Worm (Caenorhabditis elegans) whole organism, L2 larva: Measurements from ENCODE around the gene ugt-56.

Source experiments
- F13H6.1 ChIP-seq: sonication (generic microtip); optimal IDR thresholded peaks from 2 replicates; lab custom pipeline; 2016; ENCODE audit warnings: missing genetic modification characterization, missing compliant biosample characterization
- R02D3.7 ChIP-seq: fragments of 150-350 bp; optimal IDR thresholded peaks from 2 replicates; lab custom pipeline; 2014; ENCODE audit warnings: missing biosample characterization, missing genetic modification characterization
- Y55F3AM.14 ChIP-seq: fragments of 200-800 bp; sonication (Bioruptor generic); optimal IDR thresholded peaks from 2 replicates; lab custom pipeline; 2018; ENCODE audit warnings: mild to moderate bottlenecking, missing genetic modification characterization, missing compliant biosample characterization
- alr-1 ChIP-seq: fragments of 150-350 bp; optimal IDR thresholded peaks from 2 replicates; lab custom pipeline; 2014; ENCODE audit warnings: missing biosample characterization, missing genetic modification characterization
- aly-2 ChIP-seq: fragments of 150-350 bp; optimal IDR thresholded peaks from 2 replicates; lab custom pipeline; 2014; ENCODE audit warnings: missing biosample characterization, missing genetic modification characterization
- ama-1 ChIP-seq: fragments of 150-350 bp; optimal IDR thresholded peaks from 2 replicates; lab custom pipeline; 2018; ENCODE audit warnings: inconsistent platforms
- blmp-1 ChIP-seq: sonication (generic microtip); optimal IDR thresholded peaks from 2 replicates; lab custom pipeline; 2017; ENCODE audit warnings: missing genetic modification characterization, mild to moderate bottlenecking, missing compliant biosample characterization, antibody characterized with exemption, moderate library complexity; ENCODE audit not compliant: insufficient read depth
- dmd-4 ChIP-seq: sonication (generic microtip); optimal IDR thresholded peaks from 2 replicates; lab custom pipeline; 2017; ENCODE audit warnings: missing biosample characterization, missing genetic modification characterization
- egl-27 ChIP-seq: sonication (generic microtip); optimal IDR thresholded peaks from 3 replicates; lab custom pipeline; 2017; ENCODE audit warnings: missing biosample characterization, missing genetic modification reagents, missing genetic modification characterization
- elt-1 ChIP-seq: fragments of 150-350 bp; optimal IDR thresholded peaks from 2 replicates; lab custom pipeline; 2014; ENCODE audit warnings: missing biosample characterization, missing genetic modification characterization
- elt-3 ChIP-seq: sonication (generic microtip); optimal IDR thresholded peaks from 2 replicates; lab custom pipeline; 2017; ENCODE audit warnings: missing biosample characterization, missing genetic modification characterization
- fos-1 ChIP-seq: fragments of 150-350 bp; optimal IDR thresholded peaks from 2 replicates; lab custom pipeline; 2014; ENCODE audit warnings: missing biosample characterization, missing genetic modification characterization
- lin-13 ChIP-seq: fragments of 150-350 bp; optimal IDR thresholded peaks from 2 replicates; lab custom pipeline; 2014; ENCODE audit warnings: missing biosample characterization, missing genetic modification reagents, missing genetic modification characterization
- lin-39 ChIP-seq: fragments of 150-350 bp; optimal IDR thresholded peaks from 2 replicates; lab custom pipeline; 2014; ENCODE audit warnings: missing biosample characterization, missing genetic modification reagents, missing genetic modification characterization
- lsy-2 ChIP-seq, 2 experiments: fragments of 150-350 bp in 1 of 2; sonication (generic microtip) in 1 of 2; optimal IDR thresholded peaks; 2 replicates each; lab custom pipeline; 2014 to 2017; ENCODE audit warnings: missing biosample characterization in 2 of 2, missing genetic modification characterization in 2 of 2
- mab-5 ChIP-seq: fragments of 150-350 bp; optimal IDR thresholded peaks from 2 replicates; lab custom pipeline; 2014; ENCODE audit warnings: missing biosample characterization, missing genetic modification characterization
- mdl-1 ChIP-seq, 2 experiments: fragments of 150-350 bp in 1 of 2; sonication (generic microtip) in 1 of 2; optimal IDR thresholded peaks; 2 replicates each; lab custom pipeline; 2017; ENCODE audit warnings: missing biosample characterization in 2 of 2, missing genetic modification characterization in 2 of 2
- nhr-11 ChIP-seq: fragments of 150-350 bp; optimal IDR thresholded peaks from 2 replicates; lab custom pipeline; 2014; ENCODE audit warnings: missing biosample characterization, missing genetic modification characterization
- nhr-21 ChIP-seq: fragments of 150-350 bp; optimal IDR thresholded peaks from 2 replicates; lab custom pipeline; 2014; ENCODE audit warnings: missing biosample characterization, missing genetic modification characterization
- nhr-23 ChIP-seq: fragments of 150-350 bp; optimal IDR thresholded peaks from 2 replicates; lab custom pipeline; 2014; ENCODE audit warnings: missing biosample characterization, missing genetic modification reagents, missing genetic modification characterization
- nhr-237 ChIP-seq: fragments of 150-350 bp; optimal IDR thresholded peaks from 2 replicates; lab custom pipeline; 2014; ENCODE audit warnings: missing biosample characterization, missing genetic modification characterization
- nhr-25 ChIP-seq: fragments of 150-350 bp; sonication (generic microtip); optimal IDR thresholded peaks from 3 replicates; lab custom pipeline; 2014; ENCODE audit warnings: missing biosample characterization, missing genetic modification characterization
- nhr-6 ChIP-seq: fragments of 150-350 bp; optimal IDR thresholded peaks from 2 replicates; lab custom pipeline; 2014; ENCODE audit warnings: missing biosample characterization, missing genetic modification characterization
- nhr-77 ChIP-seq: fragments of 150-350 bp; optimal IDR thresholded peaks from 2 replicates; lab custom pipeline; 2014; ENCODE audit warnings: missing biosample characterization, missing genetic modification characterization
- sem-4 ChIP-seq: fragments of 150-350 bp; optimal IDR thresholded peaks from 2 replicates; lab custom pipeline; 2014; ENCODE audit warnings: missing biosample characterization, missing genetic modification reagents, missing genetic modification characterization
- skn-1 ChIP-seq: sonication (generic microtip); optimal IDR thresholded peaks from 2 replicates; lab custom pipeline; 2017; ENCODE audit warnings: missing biosample characterization, missing genetic modification characterization
- sma-3 ChIP-seq: sonication (generic microtip); optimal IDR thresholded peaks from 2 replicates; lab custom pipeline; 2016; ENCODE audit warnings: missing genetic modification reagents, missing genetic modification characterization, missing compliant biosample characterization
- snpc-4 ChIP-seq: fragments of 150-350 bp; optimal IDR thresholded peaks from 2 replicates; lab custom pipeline; 2014; ENCODE audit warnings: missing biosample characterization, missing genetic modification characterization
- unc-39 ChIP-seq: fragments of 150-350 bp; optimal IDR thresholded peaks from 2 replicates; lab custom pipeline; 2014; ENCODE audit warnings: missing biosample characterization, missing genetic modification characterization
- unc-62 ChIP-seq: fragments of 150-350 bp; optimal IDR thresholded peaks from 2 replicates; lab custom pipeline; 2014; ENCODE audit warnings: missing biosample characterization, missing genetic modification reagents, missing genetic modification characterization
- ztf-11 ChIP-seq: sonication (generic microtip); optimal IDR thresholded peaks from 2 replicates; lab custom pipeline; 2017; ENCODE audit warnings: missing biosample characterization, missing genetic modification characterization

Gene ugt-56

DNA sequence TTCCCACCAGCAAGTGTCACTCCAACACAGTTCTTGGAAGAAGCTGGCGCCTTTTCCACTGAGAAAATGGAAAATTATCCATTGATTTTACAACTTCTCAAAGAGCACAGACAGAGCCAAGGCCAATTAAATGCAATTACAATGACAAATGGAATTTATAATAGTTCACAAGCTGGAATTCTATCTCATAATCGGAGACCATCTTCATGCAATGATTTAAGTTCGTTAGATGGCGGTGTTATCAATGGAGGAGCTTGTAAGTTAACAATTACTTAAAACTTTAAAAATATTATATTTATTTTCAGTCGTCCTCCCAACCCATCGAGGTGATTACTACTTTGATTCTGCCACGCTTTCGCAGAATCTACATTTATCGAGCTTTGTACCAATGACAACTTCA lies 46.9 kb downstream of the ugt-56 start:
- no peak for TF ChIP-seq egl-27 (tag; lab: Kevin White, UChicago)
- no peak for TF ChIP-seq lin-39 (tag; lab: Kevin White, UChicago)
- TF ChIP-seq lin-13 (GFP tag; lab: Kevin White, UChicago), result no peak
- TF ChIP-seq elt-3 (tag; lab: Kevin White, UChicago), result no peak
- no peak for TF ChIP-seq aly-2
- TF ChIP-seq sma-3 (GFP tag; lab: Kevin White, UChicago), result no peak
- TF ChIP-seq sem-4 (tag; lab: Kevin White, UChicago), result no peak
- no peak for TF ChIP-seq nhr-6 (tag; lab: Kevin White, UChicago)
- TF ChIP-seq nhr-23 (tag; lab: Kevin White, UChicago), result no peak
- no peak for TF ChIP-seq R02D3.7 (tag; lab: Kevin White, UChicago)
- TF ChIP-seq dmd-4 (tag; lab: Kevin White, UChicago), result no peak
- no peak for TF ChIP-seq Y55F3AM.14 (GFP tag; lab: Kevin White, UChicago)
- TF ChIP-seq nhr-21 (tag; lab: Kevin White, UChicago), result no peak
- TF ChIP-seq ama-1, result no peak
- TF ChIP-seq nhr-77 (tag; lab: Kevin White, UChicago), result no peak
- no peak for TF ChIP-seq snpc-4 (tag; lab: Kevin White, UChicago)
- TF ChIP-seq, all 48 proteins: peak for 0

DNA sequence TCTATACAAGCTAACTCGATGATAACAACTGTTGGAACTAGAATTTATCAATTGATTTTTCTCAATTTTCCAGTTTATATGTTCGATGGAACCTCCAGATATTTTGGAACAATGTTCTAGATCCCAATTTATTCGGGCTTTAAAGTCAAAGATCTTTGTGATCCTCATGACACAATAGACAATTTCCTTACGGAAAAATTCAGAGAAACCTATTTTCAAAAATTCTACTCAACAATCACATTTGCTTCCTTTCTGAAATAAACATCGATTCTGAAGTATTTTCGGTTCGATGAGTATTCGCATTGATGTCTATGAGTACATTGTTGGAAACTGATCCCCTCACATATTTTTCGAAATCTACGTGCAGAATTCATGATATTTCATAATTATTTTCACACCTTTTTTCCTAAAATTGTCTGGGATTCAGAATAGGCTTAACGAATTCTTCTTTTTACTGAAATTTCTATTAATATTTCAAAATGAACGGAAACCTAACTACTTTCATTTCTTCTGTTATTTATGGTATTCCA lies 48.3 kb downstream of the ugt-56 start, which contains the start of gene srg-45:
Gene srg-45 (plus strand): TSS at position 480 of the 530 bp plus-strand sequence.
- no peak for TF ChIP-seq F13H6.1 (tag; lab: Kevin White, UChicago)
- TF ChIP-seq nhr-25, result peak; percentile 9
- no peak for TF ChIP-seq mdl-1 (tag; optimal IDR thresholded peaks at IDR 0.05; lab: Kevin White, UChicago)
- TF ChIP-seq ama-1, result peak; percentile 20
- TF ChIP-seq unc-39, result no peak
- no peak for TF ChIP-seq sma-3 (GFP tag; lab: Kevin White, UChicago)

ce11 chrV:12310256-12310655 lies 51.5 kb downstream of the ugt-56 start, which contains the start of gene hpo-30:
Gene hpo-30 (minus strand): TSS chrV:12310356.
- TF ChIP-seq Y55F3AM.14 (GFP tag; lab: Kevin White, UChicago) (no peak), fos-1 (no peak), nhr-237 (no peak), unc-62 (no peak), elt-3 (tag; lab: Kevin White, UChicago) (no peak), alr-1 (tag; lab: Kevin White, UChicago) (no peak), ama-1 (no peak), skn-1 (no peak), nhr-11 (no peak), mab-5 (tag; lab: Kevin White, UChicago) (no peak), nhr-21 (tag; lab: Kevin White, UChicago) (no peak), snpc-4 (tag; lab: Kevin White, UChicago) (no peak), lsy-2 (tag; optimal IDR thresholded peaks at IDR 0.05; lab: Kevin White, UChicago) (no peak), blmp-1 (tag; lab: Kevin White, UChicago) (no peak), elt-1 (tag; lab: Kevin White, UChicago) (no peak), ztf-11 (no peak)
